Worm (Caenorhabditis elegans): ENCODE measurements around the gene Y38H6C.16.

- no peak for TF ChIP-seq cog-1 (tag; optimal IDR thresholded peaks at IDR 0.05)
- no peak for TF ChIP-seq med-1 (GFP tag; optimal IDR thresholded peaks at IDR 0.05; ENCODE audit: insufficient read depth)
- TF ChIP-seq tab-1 (GFP tag; IDR thresholded peaks at IDR 0.05): no peak
- no peak for TF ChIP-seq ztf-23 (GFP tag; IDR thresholded peaks at IDR 0.05)
Observed at ce11 chrV:20551096-20551495, 11.9 kb upstream of the Y38H6C.16 start, which contains the start of gene Y38H6C.20.
